ENCODE assay signal across 1 fruit fly cellular context in genomic region chr3L:11215244-11216121, dm6.
TF ChIP-seq lines count a peak whose summit lies in the region.

No protein-coding gene starts in this region.

TF ChIP-seq in whole organism, embryonic, 481 proteins besides CTCF, POLR2A, EP300 and RAD21 (continued from another document and continues in another):
- TF ChIP-seq CG6791 (GFP tag; IDR thresholded peaks at IDR 0.05; lab: Robert Waterston, UW; ENCODE audit: partially characterized antibody) (no peak), tin (GFP tag; optimal IDR thresholded peaks at IDR 0.05; lab: Kevin White, UChicago) (peak; percentile 79), CG11696 (GFP tag; IDR thresholded peaks at IDR 0.05; lab: Robert Waterston, UW) (peak; percentile 92), CG12942 (GFP tag; optimal IDR thresholded peaks at IDR 0.05; lab: Kevin White, UChicago) (peak; percentile 85), hth (optimal IDR thresholded peaks at IDR 0.05; lab: Kevin White, UChicago) (no peak), CG2875 (GFP tag; optimal IDR thresholded peaks at IDR 0.05; lab: Kevin White, UChicago) (peak; percentile 81), pho (GFP tag; optimal IDR thresholded peaks at IDR 0.05; lab: Kevin White, UChicago) (peak; percentile 93), cwo (GFP tag; optimal IDR thresholded peaks at IDR 0.05; lab: Kevin White, UChicago) (peak; percentile 81), Scr (GFP tag; IDR thresholded peaks at IDR 0.05; lab: Robert Waterston, UW; ENCODE audit: partially characterized antibody) (peak; percentile 12; the same call in 1 of the 2 replicates), CG7271 (tag; optimal IDR thresholded peaks at IDR 0.05; lab: Kevin White, UChicago) (peak; percentile 57), Dbx (GFP tag; IDR thresholded peaks at IDR 0.05; lab: Robert Waterston, UW) (peak; percentile 96), Fer2 (tag; optimal IDR thresholded peaks at IDR 0.05; lab: Kevin White, UChicago) (peak; percentile 63), CHES-1-like (GFP tag; optimal IDR thresholded peaks at IDR 0.05; lab: Kevin White, UChicago) (peak; percentile 76), bigmax (GFP tag; optimal IDR thresholded peaks at IDR 0.05; lab: Kevin White, UChicago) (peak; percentile 72), Dek (tag; optimal IDR thresholded peaks at IDR 0.05; lab: Kevin White, UChicago) (peak; percentile 82), aop (GFP tag; IDR thresholded peaks at IDR 0.05; lab: Robert Waterston, UW) (no peak), CG43689 (GFP tag; IDR thresholded peaks at IDR 0.05; lab: Robert Waterston, UW) (peak; percentile 61), CG3065 (GFP tag; optimal IDR thresholded peaks at IDR 0.05; lab: Kevin White, UChicago) (peak; percentile 50), fd3F (GFP tag; optimal IDR thresholded peaks at IDR 0.05; lab: Kevin White, UChicago) (peak; percentile 76), sim (GFP tag; IDR thresholded peaks at IDR 0.05; lab: Robert Waterston, UW) (peak; percentile 85), CG6654 (GFP tag; optimal IDR thresholded peaks at IDR 0.05; lab: Kevin White, UChicago) (peak; percentile 56), peb (GFP tag; IDR thresholded peaks at IDR 0.05; lab: Robert Waterston, UW) (peak; percentile 88), Mrtf (GFP tag; IDR thresholded peaks at IDR 0.05; lab: Robert Waterston, UW) (peak; percentile 95), Eip74EF (GFP tag; optimal IDR thresholded peaks at IDR 0.05; lab: Kevin White, UChicago) (peak in 1 of 2 experiments; percentile 36), lola (GFP tag; optimal IDR thresholded peaks at IDR 0.05; lab: Kevin White, UChicago) (peak in 1 of 3 experiments; percentile 63), CG6689 (GFP tag; IDR thresholded peaks at IDR 0.05; lab: Robert Waterston, UW) (peak; percentile 94), salm (tag; optimal IDR thresholded peaks at IDR 0.05; lab: Kevin White, UChicago) (peak; percentile 56), CG2199 (GFP tag; IDR thresholded peaks at IDR 0.05; lab: Robert Waterston, UW) (peak; percentile 10; the same call in 1 of the 3 replicates), schlank (tag; optimal IDR thresholded peaks at IDR 0.05; lab: Kevin White, UChicago) (peak; percentile 86), CG17568 (GFP tag; optimal IDR thresholded peaks at IDR 0.05; lab: Kevin White, UChicago) (peak; percentile 76), btn (GFP tag; optimal IDR thresholded peaks at IDR 0.05; lab: Kevin White, UChicago) (peak; percentile 85), CG30020 (tag; optimal IDR thresholded peaks at IDR 0.05; lab: Kevin White, UChicago) (peak; percentile 2), CG31365 (tag; optimal IDR thresholded peaks at IDR 0.05; lab: Kevin White, UChicago) (peak; percentile 67), CG11093 (GFP tag; IDR thresholded peaks at IDR 0.05; lab: Robert Waterston, UW) (peak; percentile 56; the same call in 1 of the 3 replicates), pnt (GFP tag; optimal IDR thresholded peaks at IDR 0.05; lab: Kevin White, UChicago) (peak; percentile 82), chn (GFP tag; optimal IDR thresholded peaks at IDR 0.05; lab: Kevin White, UChicago) (peak; percentile 88), org-1 (GFP tag; optimal IDR thresholded peaks at IDR 0.05; lab: Kevin White, UChicago) (peak; percentile 83), ewg (GFP tag; optimal IDR thresholded peaks at IDR 0.05; lab: Kevin White, UChicago) (peak; percentile 66), dmrt99B (tag; optimal IDR thresholded peaks at IDR 0.05; lab: Kevin White, UChicago) (peak; percentile 87), lab (GFP tag; optimal IDR thresholded peaks at IDR 0.05; lab: Kevin White, UChicago) (peak; percentile 97), CG13894 (tag; optimal IDR thresholded peaks at IDR 0.05; lab: Kevin White, UChicago) (peak; percentile 76), CG3281 (GFP tag; optimal IDR thresholded peaks at IDR 0.05; lab: Kevin White, UChicago) (peak; percentile 90), grau (tag; optimal IDR thresholded peaks at IDR 0.05; lab: Kevin White, UChicago) (peak; percentile 83), sr (GFP tag; IDR thresholded peaks at IDR 0.05; lab: Robert Waterston, UW) (peak; percentile 88), Dfd (GFP tag; optimal IDR thresholded peaks at IDR 0.05; lab: Kevin White, UChicago) (no peak), Hr78 (GFP tag; optimal IDR thresholded peaks at IDR 0.05; lab: Kevin White, UChicago) (no peak), phol (tag; optimal IDR thresholded peaks at IDR 0.05; lab: Kevin White, UChicago) (peak; percentile 79), rib (GFP tag; IDR thresholded peaks at IDR 0.05; lab: Robert Waterston, UW) (peak; percentile 96), sima (GFP tag; optimal IDR thresholded peaks at IDR 0.05; lab: Kevin White, UChicago) (peak; percentile 72), usp (GFP tag; optimal IDR thresholded peaks at IDR 0.05; lab: Kevin White, UChicago) (no peak), CG11398 (GFP tag; optimal IDR thresholded peaks at IDR 0.05; lab: Kevin White, UChicago) (peak; percentile 88), fd64A (GFP tag; optimal IDR thresholded peaks at IDR 0.05; lab: Kevin White, UChicago) (peak; percentile 77), ab (GFP tag; optimal IDR thresholded peaks at IDR 0.05; lab: Kevin White, UChicago) (peak; percentile 58), CG7839 (tag; optimal IDR thresholded peaks at IDR 0.05; lab: Kevin White, UChicago) (peak; percentile 78), CG10543 (GFP tag; optimal IDR thresholded peaks at IDR 0.05; lab: Kevin White, UChicago) (peak; percentile 67), ERR (GFP tag; optimal IDR thresholded peaks at IDR 0.05; lab: Kevin White, UChicago) (peak; percentile 76), dpn (GFP tag; optimal IDR thresholded peaks at IDR 0.05; lab: Kevin White, UChicago) (peak; percentile 87 to 91), gt (GFP tag; IDR thresholded peaks at IDR 0.05; lab: Robert Waterston, UW) (peak; percentile 29; the same call in 1 of the 2 replicates), Nf-YA (GFP tag; IDR thresholded peaks at IDR 0.05; lab: Robert Waterston, UW) (peak; percentile 86), CG12659 (GFP tag; optimal IDR thresholded peaks at IDR 0.05; lab: Kevin White, UChicago) (peak; percentile 89), gcm2 (GFP tag; optimal IDR thresholded peaks at IDR 0.05; lab: Kevin White, UChicago) (peak; percentile 64), CG1792 (GFP tag; optimal IDR thresholded peaks at IDR 0.05; lab: Kevin White, UChicago) (peak; percentile 85), gsb-n (tag; optimal IDR thresholded peaks at IDR 0.05; lab: Kevin White, UChicago) (peak; percentile 79), yki (optimal IDR thresholded peaks at IDR 0.05; lab: Kevin White, UChicago) (peak; percentile 59), mld (GFP tag; IDR thresholded peaks at IDR 0.05; lab: Robert Waterston, UW; ENCODE audit: partially characterized antibody) (no peak), CG15601 (tag; optimal IDR thresholded peaks at IDR 0.05; lab: Kevin White, UChicago) (peak; percentile 49), onecut (GFP tag; IDR thresholded peaks at IDR 0.05; lab: Robert Waterston, UW) (peak; percentile 85), CG10654 (GFP tag; optimal IDR thresholded peaks at IDR 0.05; lab: Kevin White, UChicago) (peak; percentile 84), Bteb2 (GFP tag; optimal IDR thresholded peaks at IDR 0.05; lab: Kevin White, UChicago) (peak; percentile 93), CG9437 (GFP tag; optimal IDR thresholded peaks at IDR 0.05; lab: Kevin White, UChicago) (peak; percentile 71), ci (GFP tag; IDR thresholded peaks at IDR 0.05; lab: Robert Waterston, UW) (peak; percentile 93), h (optimal IDR thresholded peaks at IDR 0.05; lab: Kevin White, UChicago) (no peak), kni (GFP tag; optimal IDR thresholded peaks at IDR 0.05; lab: Kevin White, UChicago) (peak; percentile 79), sens-2 (GFP tag; IDR thresholded peaks at IDR 0.05; lab: Robert Waterston, UW) (peak; percentile 70), CG8290 (GFP tag; optimal IDR thresholded peaks at IDR 0.05; lab: Kevin White, UChicago) (peak; percentile 30), CG8290 (tag; optimal IDR thresholded peaks at IDR 0.05; lab: Kevin White, UChicago) (peak; percentile 26 to 93), fru (optimal IDR thresholded peaks at IDR 0.05; lab: Kevin White, UChicago) (no peak), CG8281 (tag; optimal IDR thresholded peaks at IDR 0.05; lab: Kevin White, UChicago) (no peak), ash1 (GFP tag; optimal IDR thresholded peaks at IDR 0.05; lab: Kevin White, UChicago) (peak; percentile 75), kah (GFP tag; optimal IDR thresholded peaks at IDR 0.05; lab: Kevin White, UChicago) (no peak), CG14667 (GFP tag; IDR thresholded peaks at IDR 0.05; lab: Robert Waterston, UW) (peak; percentile 86), H2.0 (GFP tag; IDR thresholded peaks at IDR 0.05; lab: Robert Waterston, UW) (peak; percentile 92), BEAF-32 (GFP tag; optimal IDR thresholded peaks at IDR 0.05; lab: Kevin White, UChicago) (no peak), Rx (GFP tag; IDR thresholded peaks at IDR 0.05; lab: Robert Waterston, UW) (peak; percentile 90), GATAe (GFP tag; conservative IDR thresholded peaks at IDR 0.05; lab: Robert Waterston, UW) (0 out of 2 replicates have a peak, but pooled peaks have one; percentile 77), dm (GFP tag; optimal IDR thresholded peaks at IDR 0.05; lab: Kevin White, UChicago) (peak; percentile 9), Ravus (GFP tag; IDR thresholded peaks at IDR 0.05; lab: Robert Waterston, UW) (peak; percentile 69), Dip3 (GFP tag; optimal IDR thresholded peaks at IDR 0.05; lab: Kevin White, UChicago) (peak; percentile 88), CkIIα-i1 (GFP tag; IDR thresholded peaks at IDR 0.05; lab: Robert Waterston, UW) (peak; percentile 67; the same call in 1 of the 2 replicates), CG11723 (GFP tag; optimal IDR thresholded peaks at IDR 0.05; lab: Kevin White, UChicago) (peak; percentile 48), NFAT (GFP tag; IDR thresholded peaks at IDR 0.05; lab: Robert Waterston, UW) (peak; percentile 94), Sry-δ (GFP tag; optimal IDR thresholded peaks at IDR 0.05; lab: Kevin White, UChicago) (peak; percentile 42), CG8478 (optimal IDR thresholded peaks at IDR 0.05; lab: Kevin White, UChicago) (no peak), NC2β (GFP tag; optimal IDR thresholded peaks at IDR 0.05; lab: Kevin White, UChicago) (peak; percentile 86), zfh1 (GFP tag; IDR thresholded peaks at IDR 0.05; lab: Robert Waterston, UW) (peak; percentile 94), HLH4C (GFP tag; IDR thresholded peaks at IDR 0.05; lab: Robert Waterston, UW; ENCODE audit: partially characterized antibody) (no peak), CG13287 (GFP tag; IDR thresholded peaks at IDR 0.05; lab: Robert Waterston, UW; ENCODE audit: partially characterized antibody) (peak; percentile 36; the same call in 1 of the 2 replicates), CG12299 (tag; optimal IDR thresholded peaks at IDR 0.05; lab: Kevin White, UChicago) (no peak), CG10274 (GFP tag; optimal IDR thresholded peaks at IDR 0.05; lab: Kevin White, UChicago) (peak; percentile 67), CG6175 (GFP tag; IDR thresholded peaks at IDR 0.05; lab: Robert Waterston, UW) (peak; percentile 92), run (tag; optimal IDR thresholded peaks at IDR 0.05; lab: Kevin White, UChicago) (peak; percentile 52), Lim3 (GFP tag; IDR thresholded peaks at IDR 0.05; lab: Robert Waterston, UW) (0 out of 2 replicates have a peak, but pooled peaks have one; percentile 34), Atf3 (GFP tag; optimal IDR thresholded peaks at IDR 0.05; lab: Kevin White, UChicago) (peak; percentile 79), CG3995 (GFP tag; optimal IDR thresholded peaks at IDR 0.05; lab: Kevin White, UChicago) (peak; percentile 47), jing (GFP tag; optimal IDR thresholded peaks at IDR 0.05; lab: Kevin White, UChicago) (no peak), BtbVII (GFP tag; optimal IDR thresholded peaks at IDR 0.05; lab: Kevin White, UChicago) (peak; percentile 90), CG12769 (tag; optimal IDR thresholded peaks at IDR 0.05; lab: Kevin White, UChicago) (peak; percentile 95), CG14441 (GFP tag; IDR thresholded peaks at IDR 0.05; lab: Robert Waterston, UW) (peak; percentile 95), fd102C (GFP tag; optimal IDR thresholded peaks at IDR 0.05; lab: Kevin White, UChicago) (no peak), NC2α (GFP tag; optimal IDR thresholded peaks at IDR 0.05; lab: Kevin White, UChicago) (peak; percentile 82), wek (GFP tag; optimal IDR thresholded peaks at IDR 0.05; lab: Kevin White, UChicago) (peak; percentile 63), CG11085 (GFP tag; IDR thresholded peaks at IDR 0.05; lab: Robert Waterston, UW) (peak; percentile 90), PHDP (tag; optimal IDR thresholded peaks at IDR 0.05; lab: Kevin White, UChicago) (peak; percentile 88), HmgZ (tag; optimal IDR thresholded peaks at IDR 0.05; lab: Kevin White, UChicago) (peak; percentile 89), crol (GFP tag; IDR thresholded peaks at IDR 0.05; lab: Robert Waterston, UW) (peak; percentile 38; the same call in 1 of the 2 replicates), sug (tag; optimal IDR thresholded peaks at IDR 0.05; lab: Kevin White, UChicago) (peak; percentile 78), Sox102F (GFP tag; optimal IDR thresholded peaks at IDR 0.05; lab: Kevin White, UChicago) (peak; percentile 88), seq (GFP tag; IDR thresholded peaks at IDR 0.05; lab: Robert Waterston, UW) (peak; percentile 91), gce (GFP tag; IDR thresholded peaks at IDR 0.05; lab: Robert Waterston, UW) (peak; percentile 93), tx (GFP tag; optimal IDR thresholded peaks at IDR 0.05; lab: Kevin White, UChicago) (peak; percentile 82), Xbp1 (GFP tag; optimal IDR thresholded peaks at IDR 0.05; lab: Kevin White, UChicago) (peak; percentile 89), Tbp (GFP tag; optimal IDR thresholded peaks at IDR 0.05; lab: Kevin White, UChicago) (peak; percentile 44), CG14710 (tag; optimal IDR thresholded peaks at IDR 0.05; lab: Kevin White, UChicago) (peak; percentile 70), CG16813 (GFP tag; IDR thresholded peaks at IDR 0.05; lab: Robert Waterston, UW; ENCODE audit: partially characterized antibody) (no peak), CG11504 (tag; optimal IDR thresholded peaks at IDR 0.05; lab: Kevin White, UChicago) (peak; percentile 86), chif (GFP tag; optimal IDR thresholded peaks at IDR 0.05; lab: Kevin White, UChicago) (peak; percentile 81 to 83), gfzf (GFP tag; optimal IDR thresholded peaks at IDR 0.05; lab: Kevin White, UChicago) (no peak), ATbp (GFP tag; optimal IDR thresholded peaks at IDR 0.05; lab: Kevin White, UChicago) (peak; percentile 87), CG4730 (GFP tag; IDR thresholded peaks at IDR 0.05; lab: Robert Waterston, UW) (peak; percentile 89), ems (GFP tag; optimal IDR thresholded peaks at IDR 0.05; lab: Kevin White, UChicago) (peak; percentile 92)
